Fruit fly (Drosophila melanogaster) whole organism, embryonic: ENCODE measurements around the gene Gnmt.

Experiments used
- CG10209 ChIP-seq: fragments of 200-800 bp; sonication (Bioruptor generic); optimal IDR thresholded peaks from 3 replicates; lab custom pipeline; 2017; ENCODE audit warnings: missing biosample characterization, mild to moderate bottlenecking, missing genetic modification characterization, missing genetic modification reagents
- CG10543 ChIP-seq: fragments of 200-800 bp; sonication (Bioruptor generic); optimal IDR thresholded peaks from 3 replicates; lab custom pipeline; 2017; ENCODE audit warnings: missing biosample characterization, mild to moderate bottlenecking, missing genetic modification characterization, moderate library complexity
- CG11247 ChIP-seq: fragments of 200-800 bp; sonication (Bioruptor generic); IDR thresholded peaks from 2 replicates; pipeline ENCODE4 v1.3.6; 2022; ENCODE audit warnings: missing biosample characterization, missing genetic modification characterization
- CG11456 ChIP-seq: fragments of 200-800 bp; sonication (Bioruptor generic); IDR thresholded peaks from 3 replicates; pipeline ENCODE4 v1.3.6; 2022; ENCODE audit warnings: missing biosample characterization, missing genetic modification characterization
- CG13123 ChIP-seq: fragments of 200-800 bp; sonication (Bioruptor generic); optimal IDR thresholded peaks from 2 replicates; lab custom pipeline; 2016; ENCODE audit warnings: missing biosample characterization, missing genetic modification characterization
- CG15269 ChIP-seq: fragments of 200-800 bp; sonication (Bioruptor generic); optimal IDR thresholded peaks from 2 replicates; lab custom pipeline; 2018; ENCODE audit warnings: missing biosample characterization, mild to moderate bottlenecking, missing genetic modification characterization, moderate library complexity
- CG17186 ChIP-seq: fragments of 200-800 bp; sonication (Bioruptor generic); optimal IDR thresholded peaks from 3 replicates; lab custom pipeline; 2017; ENCODE audit warnings: missing biosample characterization, missing genetic modification reagents, missing genetic modification characterization
- CG17361 ChIP-seq: fragments of 200-800 bp; sonication (Bioruptor generic); IDR thresholded peaks from 3 replicates; pipeline ENCODE4 v1.3.6; 2022; ENCODE audit warnings: missing biosample characterization, missing genetic modification characterization
- CG2116 ChIP-seq: fragments of 200-800 bp; sonication (Bioruptor generic); optimal IDR thresholded peaks from 3 replicates; lab custom pipeline; 2018; ENCODE audit warnings: missing biosample characterization, mild to moderate bottlenecking, missing genetic modification characterization
- CG2129 ChIP-seq: fragments of 200-800 bp; sonication (Bioruptor generic); IDR thresholded peaks from 2 replicates; pipeline ENCODE4 v1.3.6; 2022; ENCODE audit warnings: missing biosample characterization, missing genetic modification characterization; ENCODE audit not compliant: partially characterized antibody
- CG31441 ChIP-seq: fragments of 200-800 bp; sonication (Bioruptor generic); IDR thresholded peaks from 2 replicates; pipeline ENCODE4 v1.3.6; 2022; ENCODE audit warnings: missing biosample characterization, missing genetic modification characterization
- CG34376 ChIP-seq: fragments of 200-800 bp; sonication (Bioruptor generic); optimal IDR thresholded peaks from 2 replicates; lab custom pipeline; 2018; ENCODE audit warnings: missing biosample characterization, mild to moderate bottlenecking, missing genetic modification characterization
- CG3838 ChIP-seq: fragments of 200-800 bp; sonication (Bioruptor generic); optimal IDR thresholded peaks from 3 replicates; lab custom pipeline; 2016; ENCODE audit warnings: missing biosample characterization, missing genetic modification characterization
- CG3847 ChIP-seq: fragments of 200-800 bp; sonication (Bioruptor generic); IDR thresholded peaks from 2 replicates; pipeline ENCODE4 v1.3.6; 2022; ENCODE audit warnings: missing biosample characterization, missing genetic modification characterization
- CG7745 ChIP-seq: fragments of 200-800 bp; sonication (Bioruptor generic); optimal IDR thresholded peaks from 2 replicates; lab custom pipeline; 2018; ENCODE audit warnings: missing biosample characterization, mild to moderate bottlenecking, missing genetic modification characterization, moderate library complexity
- CG9817 ChIP-seq: fragments of 200-800 bp; sonication (Bioruptor generic); optimal IDR thresholded peaks from 2 replicates; lab custom pipeline; 2018; ENCODE audit warnings: missing biosample characterization, mild to moderate bottlenecking, missing genetic modification characterization, moderate library complexity
- CHES-1-like ChIP-seq: fragments of 200-800 bp; sonication (Bioruptor generic); optimal IDR thresholded peaks from 2 replicates; lab custom pipeline; 2016; ENCODE audit warnings: missing biosample characterization, missing genetic modification characterization
- CoRest ChIP-seq: fragments of 200-800 bp; sonication (Bioruptor generic); optimal IDR thresholded peaks from 3 replicates; lab custom pipeline; 2018; ENCODE audit warnings: missing biosample characterization, mild to moderate bottlenecking, missing genetic modification characterization, moderate library complexity
- E2f1 ChIP-seq: fragments of 200-800 bp; sonication (Bioruptor generic); IDR thresholded peaks from 2 replicates; pipeline ENCODE4 v1.3.6; 2022; ENCODE audit warnings: missing biosample characterization, missing genetic modification characterization
- Ets65A ChIP-seq: fragments of 200-800 bp; sonication (Bioruptor generic); peaks from one replicate; lab custom pipeline; 2016; ENCODE audit warnings: missing biosample characterization, missing genetic modification characterization
- Fer2 ChIP-seq: fragments of 200-800 bp; sonication (Bioruptor generic); optimal IDR thresholded peaks from 2 replicates; lab custom pipeline; 2018; ENCODE audit warnings: missing biosample characterization, mild to moderate bottlenecking, missing genetic modification characterization, moderate library complexity
- Med ChIP-seq: fragments of 200-800 bp; sonication (Bioruptor generic); peaks from one replicate; lab custom pipeline; 2016; ENCODE audit warnings: missing biosample characterization, missing genetic modification characterization, mild to moderate bottlenecking, inconsistent platforms, moderate library complexity
- Opbp ChIP-seq: fragments of 200-800 bp; sonication (Bioruptor generic); IDR thresholded peaks from 3 replicates; pipeline ENCODE4 v1.3.6; 2022; ENCODE audit warnings: missing biosample characterization, missing genetic modification characterization; ENCODE audit not compliant: partially characterized antibody
- Sin3A ChIP-seq: fragments of >200 bp; optimal IDR thresholded peaks from 2 replicates; lab custom pipeline; 2018
- ac ChIP-seq: fragments of 200-800 bp; sonication (Bioruptor generic); optimal IDR thresholded peaks from 3 replicates; lab custom pipeline; 2017; ENCODE audit warnings: missing biosample characterization, mild to moderate bottlenecking, missing genetic modification characterization
- caup ChIP-seq: fragments of 200-800 bp; sonication (Bioruptor generic); optimal IDR thresholded peaks from 3 replicates; lab custom pipeline; 2017; ENCODE audit warnings: missing biosample characterization, mild to moderate bottlenecking, missing genetic modification characterization, moderate library complexity; ENCODE audit not compliant: severe bottlenecking
- crc ChIP-seq: fragments of 200-800 bp; sonication (Bioruptor generic); optimal IDR thresholded peaks from 2 replicates; lab custom pipeline; 2016; ENCODE audit warnings: missing biosample characterization, missing genetic modification characterization
- cwo ChIP-seq: fragments of 200-800 bp; sonication (Bioruptor generic); optimal IDR thresholded peaks from 3 replicates; lab custom pipeline; 2017; ENCODE audit warnings: missing biosample characterization, missing genetic modification characterization, mild to moderate bottlenecking, moderate library complexity, missing genetic modification reagents
- dati ChIP-seq: fragments of 200-800 bp; sonication (Bioruptor generic); IDR thresholded peaks from 2 replicates; pipeline ENCODE4 v1.3.6; 2022; ENCODE audit warnings: missing biosample characterization, missing genetic modification characterization
- en ChIP-seq: fragments of 200-800 bp; sonication (Bioruptor generic); optimal IDR thresholded peaks from 2 replicates; lab custom pipeline; 2016; ENCODE audit warnings: missing biosample characterization, missing genetic modification characterization
- ftz-f1 ChIP-seq: fragments of 200-800 bp; sonication (Bioruptor generic); optimal IDR thresholded peaks from 2 replicates; lab custom pipeline; 2016; ENCODE audit warnings: missing biosample characterization, missing genetic modification characterization
- gce ChIP-seq: fragments of 200-800 bp; sonication (Bioruptor generic); IDR thresholded peaks from 3 replicates; pipeline ENCODE4 v1.3.6; 2022; ENCODE audit warnings: missing biosample characterization, missing genetic modification characterization
- gfzf ChIP-seq: fragments of 200-800 bp; sonication (Bioruptor generic); optimal IDR thresholded peaks from 2 replicates; lab custom pipeline; 2016; ENCODE audit warnings: missing biosample characterization, mild to moderate bottlenecking, missing genetic modification characterization, moderate library complexity
- gro ChIP-seq: fragments of 200-800 bp; sonication (Bioruptor generic); optimal IDR thresholded peaks from 2 replicates; lab custom pipeline; 2016; ENCODE audit warnings: missing biosample characterization, missing genetic modification characterization
- lov ChIP-seq, 2 experiments: fragments of 200-800 bp in 1 of 2; fragments of >200 bp in 1 of 2; sonication (Bioruptor generic) in 1 of 2; IDR thresholded peaks in 1 of 2; optimal IDR thresholded peaks in 1 of 2; 2 replicates in 1 of 2; 3 replicates in 1 of 2; pipeline versions ENCODE4 v1.3.6 to Lab custom; 2017 to 2022; ENCODE audit warnings: missing biosample characterization in 1 of 2, missing genetic modification characterization in 1 of 2
- mirr ChIP-seq: fragments of 200-800 bp; sonication (Bioruptor generic); optimal IDR thresholded peaks from 3 replicates; lab custom pipeline; 2018; ENCODE audit warnings: missing biosample characterization, mild to moderate bottlenecking, missing genetic modification characterization
- nmo ChIP-seq: fragments of 200-800 bp; sonication (Bioruptor generic); optimal IDR thresholded peaks from 2 replicates; lab custom pipeline; 2018; ENCODE audit warnings: missing biosample characterization, mild to moderate bottlenecking, missing genetic modification characterization, moderate library complexity
- sd ChIP-seq: fragments of 200-800 bp; sonication (Bioruptor generic); optimal IDR thresholded peaks from 3 replicates; lab custom pipeline; 2018; ENCODE audit warnings: missing biosample characterization, mild to moderate bottlenecking, missing genetic modification characterization, moderate library complexity
- sens-2 ChIP-seq: fragments of 200-800 bp; sonication (Bioruptor generic); IDR thresholded peaks from 2 replicates; pipeline ENCODE4 v1.3.6; 2022; ENCODE audit warnings: missing biosample characterization, missing genetic modification characterization
- sima ChIP-seq: fragments of 200-800 bp; sonication (Bioruptor generic); optimal IDR thresholded peaks from 2 replicates; lab custom pipeline; 2016; ENCODE audit warnings: missing biosample characterization, missing genetic modification characterization
- so ChIP-seq: fragments of 200-800 bp; sonication (Bioruptor generic); IDR thresholded peaks from 3 replicates; pipeline ENCODE4 v1.3.6; 2022; ENCODE audit warnings: missing biosample characterization, missing genetic modification characterization
- sqz ChIP-seq: fragments of 200-800 bp; sonication (Bioruptor generic); optimal IDR thresholded peaks from 3 replicates; lab custom pipeline; 2018; ENCODE audit warnings: missing biosample characterization, mild to moderate bottlenecking, missing genetic modification characterization
- sug ChIP-seq: fragments of 200-800 bp; optimal IDR thresholded peaks from 2 replicates; lab custom pipeline; 2019; ENCODE audit warnings: missing biosample characterization, mild to moderate bottlenecking, missing genetic modification characterization, moderate library complexity
- ttk ChIP-seq: fragments of 200-800 bp; sonication (Bioruptor generic); IDR thresholded peaks from 2 replicates; pipeline ENCODE4 v2.1.2; 2022; ENCODE audit warnings: missing biosample characterization, missing genetic modification characterization
- vfl ChIP-seq: fragments of 200-800 bp; sonication (Bioruptor generic); optimal IDR thresholded peaks from 2 replicates; lab custom pipeline; 2016; ENCODE audit warnings: missing biosample characterization, missing genetic modification characterization
- zen ChIP-seq: fragments of 200-800 bp; sonication (Bioruptor generic); optimal IDR thresholded peaks from 3 replicates; lab custom pipeline; 2018; ENCODE audit warnings: missing biosample characterization, mild to moderate bottlenecking, missing genetic modification characterization, moderate library complexity

Gnmt gene

dm6 chr3R:12712178-12713172 is 38.1 kb downstream of the Gnmt start, which contains the start of gene PolQ (continued):
- peak; percentile 64; the same call in 2 of the 3 replicates for TF ChIP-seq CG11456 (GFP tag; lab: Robert Waterston, UW)
- peak; percentile 18 for TF ChIP-seq CoRest (tag; lab: Kevin White, UChicago)
- peak; percentile 75 for TF ChIP-seq gfzf (GFP tag; lab: Kevin White, UChicago)
- TF ChIP-seq ttk (GFP tag; lab: Robert Waterston, UW) = peak; percentile 49; the same call in 1 of the 2 replicates
- TF ChIP-seq CG9817 = peak; percentile 11
- peak; percentile 62 for TF ChIP-seq CG3847 (GFP tag; lab: Robert Waterston, UW)
- TF ChIP-seq nmo (GFP tag; lab: Kevin White, UChicago) = peak; percentile 36
- peak; percentile 71 for TF ChIP-seq Sin3A

dm6 chr3R:12715253-12715652 is 40.8 kb downstream of the Gnmt start:
- TF ChIP-seq CG2116 (no peak), CG2129 (GFP tag; lab: Robert Waterston, UW) (no peak), CG10543 (GFP tag; lab: Kevin White, UChicago) (peak; percentile 13), caup (GFP tag; lab: Kevin White, UChicago) (no peak), sima (GFP tag; lab: Kevin White, UChicago) (no peak), CG3838 (GFP tag; lab: Kevin White, UChicago) (no peak), lov (optimal IDR thresholded peaks at IDR 0.05; lab: Kevin White, UChicago) (no peak), lov (GFP tag; IDR thresholded peaks at IDR 0.05; lab: Robert Waterston, UW) (0 out of 3 replicates have a peak, but pooled peaks have one; percentile 14), gce (GFP tag; lab: Robert Waterston, UW) (no peak), mirr (GFP tag; lab: Kevin White, UChicago) (no peak), Med (GFP tag; lab: Kevin White, UChicago) (no peak), crc (GFP tag; lab: Kevin White, UChicago) (no peak), CG15269 (no peak), Fer2 (no peak), CG11456 (GFP tag; lab: Robert Waterston, UW) (no peak), dati (GFP tag; lab: Robert Waterston, UW) (no peak), ttk (GFP tag; lab: Robert Waterston, UW) (no peak), CG31441 (GFP tag; lab: Robert Waterston, UW) (no peak), so (GFP tag; lab: Robert Waterston, UW) (no peak), E2f1 (GFP tag; lab: Robert Waterston, UW) (no peak), ac (GFP tag; lab: Kevin White, UChicago) (no peak), CG34376 (peak; percentile 85), CG17361 (GFP tag; lab: Robert Waterston, UW) (no peak), CG17186 (GFP tag; lab: Kevin White, UChicago) (no peak), CG11247 (GFP tag; lab: Robert Waterston, UW) (no peak), CHES-1-like (GFP tag; lab: Kevin White, UChicago) (no peak), CG10209 (GFP tag; lab: Kevin White, UChicago) (no peak), CG13123 (no peak), sd (tag; lab: Kevin White, UChicago) (no peak), zen (no peak), Opbp (GFP tag; lab: Robert Waterston, UW) (no peak), en (GFP tag; lab: Kevin White, UChicago) (no peak), ftz-f1 (peak; percentile 15), cwo (GFP tag; lab: Kevin White, UChicago) (peak; percentile 33), CG7745 (tag; lab: Kevin White, UChicago) (no peak), gro (GFP tag; lab: Kevin White, UChicago) (no peak), sqz (GFP tag; lab: Kevin White, UChicago) (no peak), Ets65A (GFP tag; lab: Kevin White, UChicago) (no peak), sens-2 (GFP tag; lab: Robert Waterston, UW) (no peak), sug (tag; lab: Kevin White, UChicago) (peak; percentile 60), vfl (no peak)
